Worm (Caenorhabditis elegans): ENCODE data around the gene npax-4.

ce11 chrIV:8855963-8856362, 23.7 kb downstream of the npax-4 start, which contains the start of gene T11B7.5:
- TF ChIP-seq skn-1 (tag; optimal IDR thresholded peaks at IDR 0.05) (no peak), ama-1 (optimal IDR thresholded peaks at IDR 0.05) (no peak), lin-13 (GFP tag; optimal IDR thresholded peaks at IDR 0.05) (no peak), zag-1 (tag; optimal IDR thresholded peaks at IDR 0.05) (no peak), egl-27 (tag; optimal IDR thresholded peaks at IDR 0.05) (no peak), nhr-28 (tag; optimal IDR thresholded peaks at IDR 0.05) (no peak), jun-1 (tag; optimal IDR thresholded peaks at IDR 0.05) (no peak), pag-3 (tag; optimal IDR thresholded peaks at IDR 0.05; ENCODE audit: borderline replicate concordance, insufficient read depth) (no peak)

Measured in whole organism, L1 larva.